Comparison of ENCODE assay signal across 2 worm cellular contexts in genomic region chrIII:8227511-8227910, ce11.
TF ChIP-seq lines count a peak whose summit lies in the region.

Gene fbxl-1 (plus strand): TSS chrIII:8227830.

TF ChIP-seq in whole organism, L1 larva, 84 proteins besides CTCF, POLR2A, EP300 and RAD21 (continued from another document):
- TF ChIP-seq sup-37 (GFP tag; optimal IDR thresholded peaks at IDR 0.05; lab: Kevin White, UChicago), result no peak

TF ChIP-seq in whole organism, young adult, 124 proteins besides CTCF, POLR2A, EP300 and RAD21 (continued from another document):
- TF ChIP-seq die-1 (tag; optimal IDR thresholded peaks at IDR 0.05; lab: Kevin White, UChicago), result no peak
- peak; percentile 37 for TF ChIP-seq gei-17 (GFP tag; optimal IDR thresholded peaks at IDR 0.05; lab: Kevin White, UChicago)
- TF ChIP-seq athp-1 (tag; optimal IDR thresholded peaks at IDR 0.05; lab: Kevin White, UChicago), result peak; percentile 65
- TF ChIP-seq egrh-3 (GFP tag; IDR thresholded peaks at IDR 0.05; lab: Robert Waterston, UW), result peak; percentile 35; the same call in 1 of the 2 replicates
- TF ChIP-seq hmg-1.2 (GFP tag; IDR thresholded peaks at IDR 0.05; lab: Robert Waterston, UW), result peak; percentile 79; the same call in 1 of the 2 replicates
